Worm (Caenorhabditis elegans): ENCODE measurements around the gene fbxa-54.

Gene fbxa-54

ce11 chrIII:966259-966658, 10.1 kb downstream of the fbxa-54 start:
- TF ChIP-seq pax-1 (tag; optimal IDR thresholded peaks at IDR 0.05) (no peak), lin-11 (tag; optimal IDR thresholded peaks at IDR 0.05) (no peak), dve-1 (tag; optimal IDR thresholded peaks at IDR 0.05) (no peak)

- TF ChIP-seq mec-3 (tag; optimal IDR thresholded peaks at IDR 0.05; ENCODE audit: borderline replicate concordance), result peak; percentile 27
- no peak for TF ChIP-seq elt-4 (tag; optimal IDR thresholded peaks at IDR 0.05)
Measured at ce11 chrIII:970928-971327, 14.8 kb downstream of the fbxa-54 start.

ce11 chrIII:978889-979288, 22.8 kb downstream of the fbxa-54 start:
- TF ChIP-seq ceh-14 (tag; optimal IDR thresholded peaks at IDR 0.05), result no peak
- no peak for TF ChIP-seq hlh-15 (tag; optimal IDR thresholded peaks at IDR 0.05)
- no peak for TF ChIP-seq odd-2 (tag; optimal IDR thresholded peaks at IDR 0.05)
- TF ChIP-seq ref-2 (tag; optimal IDR thresholded peaks at IDR 0.05), result no peak
- TF ChIP-seq sox-2 (GFP tag; IDR thresholded peaks at IDR 0.05), result no peak
- no peak for TF ChIP-seq Y22D7AL.16 (tag; optimal IDR thresholded peaks at IDR 0.05)

- TF ChIP-seq C08G9.2 (tag; optimal IDR thresholded peaks at IDR 0.05) (no peak), ceh-34 (tag; optimal IDR thresholded peaks at IDR 0.05) (peak; percentile 73), fax-1 (tag; optimal IDR thresholded peaks at IDR 0.05) (no peak), ceh-31 (tag; optimal IDR thresholded peaks at IDR 0.05) (peak; percentile 9), ceh-48 (tag; optimal IDR thresholded peaks at IDR 0.05) (peak; percentile 80), pat-9 (tag; optimal IDR thresholded peaks at IDR 0.05) (no peak), tbx-2 (tag; optimal IDR thresholded peaks at IDR 0.05) (peak; percentile 23), nfya-1 (tag; optimal IDR thresholded peaks at IDR 0.05) (peak; percentile 58), ceh-18 (tag; optimal IDR thresholded peaks at IDR 0.05) (peak; percentile 3), dve-1 (tag; optimal IDR thresholded peaks at IDR 0.05) (peak; percentile 27), unc-55 (GFP tag; optimal IDR thresholded peaks at IDR 0.05) (peak; percentile 34)
Measured at ce11 chrIII:981960-982359, 25.8 kb downstream of the fbxa-54 start.

ce11 chrIII:982961-983360, 26.8 kb downstream of the fbxa-54 start, which contains the start of gene tbc-10:
Gene tbc-10 (plus strand): TSS chrIII:983261.
- TF ChIP-seq ama-1 (optimal IDR thresholded peaks at IDR 0.05), result no peak
- TF ChIP-seq pros-1 (tag; optimal IDR thresholded peaks at IDR 0.05), result no peak
- no peak for TF ChIP-seq nhr-232 (tag; optimal IDR thresholded peaks at IDR 0.05)
- no peak for TF ChIP-seq madf-2 (tag; optimal IDR thresholded peaks at IDR 0.05)
- TF ChIP-seq pat-9 (tag; optimal IDR thresholded peaks at IDR 0.05), result no peak
- TF ChIP-seq npax-4 (tag; optimal IDR thresholded peaks at IDR 0.05), result no peak
- TF ChIP-seq ceh-45 (GFP tag; IDR thresholded peaks at IDR 0.05), result no peak
- no peak for TF ChIP-seq pax-1 (tag; optimal IDR thresholded peaks at IDR 0.05)
- TF ChIP-seq eyg-1 (tag; optimal IDR thresholded peaks at IDR 0.05), result no peak

- peak; percentile 96 for TF ChIP-seq unc-42 (tag; optimal IDR thresholded peaks at IDR 0.05)
- no peak for TF ChIP-seq sox-4 (tag; optimal IDR thresholded peaks at IDR 0.05)
Measured at ce11 chrIII:989558-989957, 33.4 kb downstream of the fbxa-54 start.

ce11 chrIII:991581-991980, 35.4 kb downstream of the fbxa-54 start, which contains the start of gene trp-2:
Gene trp-2 (plus strand): TSS chrIII:991881.
- no peak for TF ChIP-seq unc-3 (GFP tag; conservative IDR thresholded peaks at IDR 0.05)
- TF ChIP-seq unc-3 (tag; optimal IDR thresholded peaks at IDR 0.05), result no peak
- no peak for TF ChIP-seq fkh-6 (tag; optimal IDR thresholded peaks at IDR 0.05)
- TF ChIP-seq ztf-16 (tag; optimal IDR thresholded peaks at IDR 0.05), result no peak
- TF ChIP-seq ceh-30 (tag; optimal IDR thresholded peaks at IDR 0.05), result no peak
- TF ChIP-seq hlh-8 (tag; optimal IDR thresholded peaks at IDR 0.05), result no peak
- TF ChIP-seq unc-55 (GFP tag; optimal IDR thresholded peaks at IDR 0.05), result no peak
- TF ChIP-seq che-1 (tag; optimal IDR thresholded peaks at IDR 0.05), result no peak
- TF ChIP-seq ceh-45 (GFP tag; IDR thresholded peaks at IDR 0.05), result no peak
- no peak for TF ChIP-seq ceh-34 (tag; optimal IDR thresholded peaks at IDR 0.05)
- TF ChIP-seq sox-4 (tag; optimal IDR thresholded peaks at IDR 0.05), result no peak
- no peak for TF ChIP-seq nhr-232 (tag; optimal IDR thresholded peaks at IDR 0.05)
- no peak for TF ChIP-seq pag-3 (tag; optimal IDR thresholded peaks at IDR 0.05; ENCODE audit: borderline replicate concordance)
